Worm (Caenorhabditis elegans) whole organism, young adult: ENCODE measurements around the gene F02D10.2.

ENCODE experiments used
- F33H1.4 ChIP-seq: fragments of 200-800 bp; sonication (Bioruptor generic); IDR thresholded peaks from 2 replicates; pipeline ENCODE4 v1.3.6; 2022; ENCODE audit warnings: missing genetic modification reagents, missing genetic modification characterization, missing compliant biosample characterization
- F55B11.4 ChIP-seq: sonication (generic microtip); optimal IDR thresholded peaks from 2 replicates; lab custom pipeline; 2016; ENCODE audit warnings: missing compliant biosample characterization, missing genetic modification characterization, borderline replicate concordance; ENCODE audit not compliant: insufficient read depth
- K12H6.12 ChIP-seq: fragments of 200-800 bp; sonication (Bioruptor generic); optimal IDR thresholded peaks from 2 replicates; lab custom pipeline; 2018; ENCODE audit warnings: mild to moderate bottlenecking, missing genetic modification characterization, missing compliant biosample characterization
- T26A5.8 ChIP-seq: sonication (generic microtip); optimal IDR thresholded peaks from 2 replicates; lab custom pipeline; 2016; ENCODE audit warnings: missing genetic modification characterization, missing compliant biosample characterization
- Y53F4B.3 ChIP-seq: fragments of 200-800 bp; sonication (Bioruptor generic); IDR thresholded peaks from 2 replicates; pipeline ENCODE4 v1.3.6; 2022; ENCODE audit warnings: missing genetic modification reagents, missing genetic modification characterization, missing compliant biosample characterization
- ZK185.1 ChIP-seq: sonication (generic microtip); optimal IDR thresholded peaks from 2 replicates; lab custom pipeline; 2016; ENCODE audit warnings: mild to moderate bottlenecking, missing genetic modification characterization, missing compliant biosample characterization; ENCODE audit not compliant: poor library complexity, severe bottlenecking
- athp-1 ChIP-seq: sonication (generic microtip); optimal IDR thresholded peaks from 2 replicates; lab custom pipeline; 2017; ENCODE audit warnings: mild to moderate bottlenecking, missing genetic modification characterization, missing compliant biosample characterization
- attf-3 ChIP-seq: fragments of 200-800 bp; sonication (Bioruptor generic); conservative IDR thresholded peaks from 2 replicates; pipeline ENCODE4 v1.3.6; 2022; ENCODE audit warnings: missing genetic modification reagents, missing genetic modification characterization, missing compliant biosample characterization
- attf-5 ChIP-seq: fragments of 200-800 bp; sonication (Bioruptor generic); optimal IDR thresholded peaks from 2 replicates; lab custom pipeline; 2018; ENCODE audit warnings: mild to moderate bottlenecking, missing genetic modification characterization, missing compliant biosample characterization
- ccch-3 ChIP-seq: fragments of 200-800 bp; sonication (Bioruptor generic); optimal IDR thresholded peaks from 2 replicates; lab custom pipeline; 2018; ENCODE audit warnings: mild to moderate bottlenecking, missing genetic modification characterization, missing compliant biosample characterization
- chd-7 ChIP-seq: sonication (generic microtip); optimal IDR thresholded peaks from 2 replicates; lab custom pipeline; 2016; ENCODE audit warnings: mild to moderate bottlenecking, missing genetic modification characterization, moderate library complexity, missing compliant biosample characterization
- die-1 ChIP-seq: sonication (generic microtip); optimal IDR thresholded peaks from 2 replicates; lab custom pipeline; 2016; ENCODE audit warnings: missing genotype, mild to moderate bottlenecking, missing genetic modification characterization, missing compliant biosample characterization
- efl-1 ChIP-seq: fragments of 150-350 bp; optimal IDR thresholded peaks from 2 replicates; lab custom pipeline; 2014; ENCODE audit warnings: missing biosample characterization, missing genetic modification reagents, missing genetic modification characterization
- egrh-3 ChIP-seq: fragments of 200-800 bp; sonication (Bioruptor generic); IDR thresholded peaks from 2 replicates; pipeline ENCODE4 v1.3.6; 2022; ENCODE audit warnings: missing genetic modification reagents, missing genetic modification characterization, missing compliant biosample characterization
- ets-4 ChIP-seq: fragments of 200-800 bp; sonication (Bioruptor generic); optimal IDR thresholded peaks from 2 replicates; lab custom pipeline; 2018; ENCODE audit warnings: mild to moderate bottlenecking, missing genetic modification characterization, missing compliant biosample characterization
- fkh-3 ChIP-seq: sonication (generic microtip); optimal IDR thresholded peaks from 2 replicates; lab custom pipeline; 2016; ENCODE audit warnings: mild to moderate bottlenecking, missing genetic modification characterization, missing compliant biosample characterization
- gei-17 ChIP-seq: fragments of 200-800 bp; sonication (Bioruptor generic); optimal IDR thresholded peaks from 2 replicates; lab custom pipeline; 2018; ENCODE audit warnings: mild to moderate bottlenecking, missing genetic modification characterization, missing compliant biosample characterization
- hlh-26 ChIP-seq: fragments of 200-800 bp; sonication (Bioruptor generic); conservative IDR thresholded peaks from 2 replicates; pipeline ENCODE4 v1.3.6; 2022; ENCODE audit warnings: missing genetic modification reagents, missing genetic modification characterization, missing compliant biosample characterization
- hmg-1.2 ChIP-seq: fragments of 200-800 bp; sonication (Bioruptor generic); IDR thresholded peaks from 2 replicates; pipeline ENCODE4 v1.3.6; 2022; ENCODE audit warnings: missing genetic modification reagents, missing genetic modification characterization, missing compliant biosample characterization
- hmg-20 ChIP-seq: fragments of 200-800 bp; sonication (Bioruptor generic); IDR thresholded peaks from 2 replicates; pipeline ENCODE4 v1.3.6; 2022; ENCODE audit warnings: missing genetic modification reagents, missing genetic modification characterization, missing compliant biosample characterization
- hrde-1 ChIP-seq: sonication (generic microtip); optimal IDR thresholded peaks from 2 replicates; lab custom pipeline; 2016; ENCODE audit warnings: missing genetic modification characterization, mild to moderate bottlenecking, missing compliant biosample characterization, moderate library complexity, missing genotype, missing genetic modification reagents, borderline replicate concordance
- let-607 ChIP-seq, 2 experiments: fragments of 200-800 bp in 1 of 2; sonication (Bioruptor generic) in 1 of 2; sonication (generic microtip) in 1 of 2; optimal IDR thresholded peaks; 2 replicates each; lab custom pipeline; 2016 to 2018; ENCODE audit warnings: mild to moderate bottlenecking in 2 of 2, missing compliant biosample characterization in 2 of 2, missing genetic modification characterization in 2 of 2, moderate library complexity in 2 of 2, missing genotype in 1 of 2
- lin-35 ChIP-seq, 3 experiments: fragments of 150-350 bp in 2 of 3; sonication (generic microtip) in 1 of 3; optimal IDR thresholded peaks; 2 replicates each; lab custom pipeline; 2014 to 2018; ENCODE audit warnings: missing biosample characterization in 3 of 3, missing genetic modification characterization in 3 of 3, missing genetic modification reagents in 3 of 3
- lin-40 ChIP-seq: sonication (generic microtip); optimal IDR thresholded peaks from 2 replicates; lab custom pipeline; 2016; ENCODE audit warnings: missing genetic modification characterization, mild to moderate bottlenecking, missing compliant biosample characterization, missing genotype, missing genetic modification reagents
- lin-54 ChIP-seq: fragments of 200-800 bp; sonication (Bioruptor generic); optimal IDR thresholded peaks from 2 replicates; lab custom pipeline; 2018; ENCODE audit warnings: mild to moderate bottlenecking, missing genetic modification characterization, missing compliant biosample characterization
- mcd-1 ChIP-seq: fragments of 200-800 bp; sonication (Bioruptor generic); IDR thresholded peaks from 2 replicates; pipeline ENCODE4 v1.3.6; 2022; ENCODE audit warnings: missing genetic modification reagents, missing genetic modification characterization, missing compliant biosample characterization
- mel-28 ChIP-seq: sonication (generic microtip); optimal IDR thresholded peaks from 2 replicates; lab custom pipeline; 2016; ENCODE audit warnings: borderline replicate concordance, mild to moderate bottlenecking, missing genetic modification characterization, missing compliant biosample characterization
- mes-4 ChIP-seq: sonication (generic microtip); optimal IDR thresholded peaks from 2 replicates; lab custom pipeline; 2016; ENCODE audit warnings: missing genotype, missing genetic modification characterization, missing compliant biosample characterization
- mxl-1 ChIP-seq: sonication (generic microtip); optimal IDR thresholded peaks from 2 replicates; lab custom pipeline; 2016; ENCODE audit warnings: missing genetic modification characterization, missing compliant biosample characterization
- nfya-1 ChIP-seq: sonication (generic microtip); optimal IDR thresholded peaks from 2 replicates; lab custom pipeline; 2017; ENCODE audit warnings: antibody characterized with exemption, missing compliant biosample characterization, missing genetic modification characterization, borderline replicate concordance; ENCODE audit not compliant: insufficient read depth
- nfyb-1 ChIP-seq: fragments of 200-800 bp; sonication (Bioruptor generic); IDR thresholded peaks from 2 replicates; pipeline ENCODE4 v1.3.6; 2022; ENCODE audit warnings: missing genetic modification reagents, missing genetic modification characterization, missing compliant biosample characterization
- nhr-120 ChIP-seq: fragments of 200-800 bp; sonication (Bioruptor generic); IDR thresholded peaks from 2 replicates; pipeline ENCODE4 v1.3.6; 2022; ENCODE audit warnings: missing genetic modification characterization, missing compliant biosample characterization
- nhr-179 ChIP-seq: sonication (generic microtip); optimal IDR thresholded peaks from 2 replicates; lab custom pipeline; 2016; ENCODE audit warnings: mild to moderate bottlenecking, missing genetic modification characterization, missing compliant biosample characterization
- sea-2 ChIP-seq: fragments of 200-800 bp; sonication (Bioruptor generic); IDR thresholded peaks from 2 replicates; pipeline ENCODE4 v1.3.6; 2022; ENCODE audit warnings: missing genetic modification characterization, missing compliant biosample characterization
- snpc-4 ChIP-seq, 5 experiments: fragments of 150-350 bp in 1 of 5; sonication (generic microtip) in 4 of 5; optimal IDR thresholded peaks; 2 replicates each; lab custom pipeline; 2014 to 2018; ENCODE audit warnings: missing genetic modification characterization in 5 of 5, missing biosample characterization in 3 of 5, antibody characterized with exemption in 2 of 5, mild to moderate bottlenecking in 2 of 5, missing compliant biosample characterization in 2 of 5, missing genotype in 2 of 5, moderate library complexity in 2 of 5, missing genetic modification reagents in 1 of 5
- tbx-9 ChIP-seq: sonication (generic microtip); optimal IDR thresholded peaks from 2 replicates; lab custom pipeline; 2016; ENCODE audit warnings: borderline replicate concordance, missing genetic modification characterization, inconsistent platforms, missing compliant biosample characterization
- unc-130 ChIP-seq: sonication (generic microtip); optimal IDR thresholded peaks from 2 replicates; lab custom pipeline; 2016; ENCODE audit warnings: missing genetic modification reagents, missing genetic modification characterization, missing compliant biosample characterization
- zfh-2 ChIP-seq: fragments of 200-800 bp; sonication (Bioruptor generic); conservative IDR thresholded peaks from 2 replicates; pipeline ENCODE4 v1.3.6; 2022; ENCODE audit warnings: missing genetic modification reagents, missing genetic modification characterization, missing compliant biosample characterization
- ztf-18 ChIP-seq: sonication (generic microtip); optimal IDR thresholded peaks from 2 replicates; lab custom pipeline; 2016; ENCODE audit warnings: missing genotype, mild to moderate bottlenecking, missing genetic modification characterization, missing compliant biosample characterization
- ztf-25 ChIP-seq: fragments of 200-800 bp; sonication (Bioruptor generic); IDR thresholded peaks from 2 replicates; pipeline ENCODE4 v1.3.6; 2022; ENCODE audit warnings: missing genetic modification reagents, missing genetic modification characterization, missing compliant biosample characterization
- ztf-26 ChIP-seq: sonication (generic microtip); optimal IDR thresholded peaks from 2 replicates; lab custom pipeline; 2017; ENCODE audit warnings: missing genetic modification characterization, missing compliant biosample characterization

Gene F02D10.2

ce11 chrX:13506493-13506892, 42.8 kb upstream of the F02D10.2 start:
- TF ChIP-seq ets-4 (GFP tag; lab: Kevin White, UChicago) (no peak), snpc-4 (GFP tag; optimal IDR thresholded peaks at IDR 0.05; lab: Kevin White, UChicago) (no peak), snpc-4 (tag; optimal IDR thresholded peaks at IDR 0.05; lab: Kevin White, UChicago) (peak in 3 of 4 experiments; percentile 33 to 76 (median 73)), fkh-3 (tag; lab: Kevin White, UChicago) (no peak), chd-7 (no peak)
- TF ChIP-seq, all 124 proteins: peak for 1

ce11 chrX:13506043-13506442, 42.4 kb upstream of the F02D10.2 start:
- TF ChIP-seq ztf-18 (no peak), gei-17 (GFP tag; lab: Kevin White, UChicago) (no peak), mes-4 (tag; lab: Kevin White, UChicago) (no peak)

ce11 chrX:13505201-13505600, 41.5 kb upstream of the F02D10.2 start:
- TF ChIP-seq die-1 (tag; lab: Kevin White, UChicago) (no peak), lin-54 (GFP tag; lab: Kevin White, UChicago) (no peak), snpc-4 (GFP tag; optimal IDR thresholded peaks at IDR 0.05; lab: Kevin White, UChicago) (no peak), snpc-4 (tag; optimal IDR thresholded peaks at IDR 0.05; lab: Kevin White, UChicago) (no peak), T26A5.8 (no peak), ets-4 (GFP tag; lab: Kevin White, UChicago) (no peak), nhr-179 (tag; lab: Kevin White, UChicago) (no peak), nfya-1 (tag; lab: Kevin White, UChicago) (no peak), mcd-1 (GFP tag; lab: Robert Waterston, UW) (no peak), tbx-9 (no peak), nfyb-1 (GFP tag; lab: Robert Waterston, UW) (no peak), athp-1 (tag; lab: Kevin White, UChicago) (no peak), sea-2 (GFP tag; lab: Robert Waterston, UW) (no peak), ztf-25 (GFP tag; lab: Robert Waterston, UW) (no peak), ztf-26 (no peak), attf-5 (GFP tag; lab: Kevin White, UChicago) (no peak)

- TF ChIP-seq lin-40 (tag; lab: Kevin White, UChicago), result no peak
- TF ChIP-seq zfh-2, result peak; percentile 41; the same call in 1 of the 2 replicates
- no peak for TF ChIP-seq efl-1 (GFP tag; lab: Kevin White, UChicago)
- no peak for TF ChIP-seq egrh-3 (GFP tag; lab: Robert Waterston, UW)
- 0 out of 2 replicates have a peak, but pooled peaks have one; percentile 12 for TF ChIP-seq attf-3
Measured at ce11 chrX:13503839-13504238, 40.1 kb upstream of the F02D10.2 start.

ce11 chrX:13502282-13502681, 38.6 kb upstream of the F02D10.2 start:
- TF ChIP-seq nhr-179 (tag; lab: Kevin White, UChicago) (no peak), unc-130 (GFP tag; lab: Kevin White, UChicago) (no peak), Y53F4B.3 (GFP tag; lab: Robert Waterston, UW) (no peak), let-607 (tag; optimal IDR thresholded peaks at IDR 0.05; lab: Kevin White, UChicago) (no peak), ccch-3 (GFP tag; lab: Kevin White, UChicago) (no peak), die-1 (tag; lab: Kevin White, UChicago) (no peak), F55B11.4 (tag; lab: Kevin White, UChicago) (no peak), T26A5.8 (no peak), mxl-1 (tag; lab: Kevin White, UChicago) (no peak), hlh-26 (GFP tag; lab: Robert Waterston, UW) (no peak), mel-28 (tag; lab: Kevin White, UChicago) (no peak), K12H6.12 (tag; lab: Kevin White, UChicago) (peak; percentile 32), snpc-4 (GFP tag; optimal IDR thresholded peaks at IDR 0.05; lab: Kevin White, UChicago) (no peak), snpc-4 (tag; optimal IDR thresholded peaks at IDR 0.05; lab: Kevin White, UChicago) (no peak), ZK185.1 (tag; lab: Kevin White, UChicago) (no peak), F33H1.4 (GFP tag; lab: Robert Waterston, UW) (no peak), hrde-1 (tag; lab: Kevin White, UChicago) (no peak), lin-35 (GFP tag; optimal IDR thresholded peaks at IDR 0.05; lab: Kevin White, UChicago) (peak in 1 of 3 experiments; percentile 45), hmg-1.2 (GFP tag; lab: Robert Waterston, UW) (peak; percentile 36; the same call in 1 of the 2 replicates), hmg-20 (GFP tag; lab: Robert Waterston, UW) (no peak), nhr-120 (GFP tag; lab: Robert Waterston, UW) (no peak)
